Fruit fly (Drosophila melanogaster): Measurements from ENCODE around the gene CG16989.
A peak's percentile ranks its signal among the peaks of the same experiment; 100 is the strongest.

The CG16989 gene

dm6 chrX:784456-784855, 8.5 kb upstream of the CG16989 start, which contains the start of gene tw (continued):
- TF ChIP-seq CG13894 (tag; optimal IDR thresholded peaks at IDR 0.05) (peak; percentile 71), CoRest (tag; optimal IDR thresholded peaks at IDR 0.05) (no peak), CG6813 (GFP tag; optimal IDR thresholded peaks at IDR 0.05) (no peak), CG10959 (GFP tag; IDR thresholded peaks at IDR 0.05) (no peak), run (tag; optimal IDR thresholded peaks at IDR 0.05) (no peak), YL-1 (GFP tag; optimal IDR thresholded peaks at IDR 0.05) (no peak), Aef1 (GFP tag; IDR thresholded peaks at IDR 0.05) (no peak), pros (GFP tag; optimal IDR thresholded peaks at IDR 0.05) (no peak), hkb (optimal IDR thresholded peaks at IDR 0.05) (no peak), hkb (GFP tag; IDR thresholded peaks at IDR 0.05) (no peak), sd (tag; optimal IDR thresholded peaks at IDR 0.05) (no peak), z (GFP tag; IDR thresholded peaks at IDR 0.05) (no peak), fru (optimal IDR thresholded peaks at IDR 0.05) (no peak), danr (GFP tag; IDR thresholded peaks at IDR 0.05) (no peak), CG6791 (GFP tag; IDR thresholded peaks at IDR 0.05; ENCODE audit: partially characterized antibody) (peak; percentile 59; the same call in 2 of the 3 replicates), jigr1 (GFP tag; IDR thresholded peaks at IDR 0.05) (no peak), CG15011 (GFP tag; optimal IDR thresholded peaks at IDR 0.05) (no peak), Dbx (GFP tag; IDR thresholded peaks at IDR 0.05) (no peak), bbx (GFP tag; IDR thresholded peaks at IDR 0.05; ENCODE audit: partially characterized antibody) (peak; percentile 72), Opbp (GFP tag; IDR thresholded peaks at IDR 0.05; ENCODE audit: partially characterized antibody) (peak; percentile 33; the same call in 1 of the 3 replicates), CG10321 (GFP tag; IDR thresholded peaks at IDR 0.05) (no peak), gfzf (GFP tag; optimal IDR thresholded peaks at IDR 0.05) (peak; percentile 4), CG2202 (tag; optimal IDR thresholded peaks at IDR 0.05) (no peak), MBD-R2 (GFP tag; IDR thresholded peaks at IDR 0.05) (peak; percentile 31; the same call in 1 of the 2 replicates), Ssrp (tag; optimal IDR thresholded peaks at IDR 0.05) (no peak), chm (GFP tag; IDR thresholded peaks at IDR 0.05) (no peak), CG10654 (GFP tag; optimal IDR thresholded peaks at IDR 0.05) (no peak), CG4282 (GFP tag; optimal IDR thresholded peaks at IDR 0.05) (no peak), H15 (GFP tag; IDR thresholded peaks at IDR 0.05) (no peak), Fer1 (GFP tag; optimal IDR thresholded peaks at IDR 0.05) (no peak), CG17186 (GFP tag; optimal IDR thresholded peaks at IDR 0.05) (no peak), dan (GFP tag; IDR thresholded peaks at IDR 0.05) (no peak), amos (GFP tag; IDR thresholded peaks at IDR 0.05; ENCODE audit: partially characterized antibody) (peak; percentile 57), jing (GFP tag; optimal IDR thresholded peaks at IDR 0.05) (no peak), vvl (GFP tag; IDR thresholded peaks at IDR 0.05) (0 out of 2 replicates have a peak, but pooled peaks have one; percentile 16), gt (GFP tag; IDR thresholded peaks at IDR 0.05) (no peak), phol (tag; optimal IDR thresholded peaks at IDR 0.05) (no peak), sim (GFP tag; IDR thresholded peaks at IDR 0.05) (no peak), pb (GFP tag; optimal IDR thresholded peaks at IDR 0.05) (no peak), Atf3 (GFP tag; optimal IDR thresholded peaks at IDR 0.05) (no peak), Sox102F (GFP tag; optimal IDR thresholded peaks at IDR 0.05) (no peak), CG1024 (GFP tag; IDR thresholded peaks at IDR 0.05) (no peak), HmgD (GFP tag; optimal IDR thresholded peaks at IDR 0.05) (no peak), btn (GFP tag; optimal IDR thresholded peaks at IDR 0.05) (no peak), CG42726 (GFP tag; IDR thresholded peaks at IDR 0.05; ENCODE audit: partially characterized antibody) (0 out of 2 replicates have a peak, but pooled peaks have one; percentile 13), emc (GFP tag; optimal IDR thresholded peaks at IDR 0.05) (no peak), CG1529 (GFP tag; optimal IDR thresholded peaks at IDR 0.05) (no peak), CG10366 (GFP tag; IDR thresholded peaks at IDR 0.05) (no peak), knrl (GFP tag; IDR thresholded peaks at IDR 0.05; ENCODE audit: partially characterized antibody) (peak; percentile 40; the same call in 2 of the 3 replicates), Dip2 (GFP tag; IDR thresholded peaks at IDR 0.05) (no peak), CG2712 (tag; optimal IDR thresholded peaks at IDR 0.05) (no peak), da (GFP tag; optimal IDR thresholded peaks at IDR 0.05) (no peak), Sin3A (optimal IDR thresholded peaks at IDR 0.05) (no peak)
